Worm (Caenorhabditis elegans) whole organism, L4 larva: ENCODE data around the gene sru-3.
A peak's percentile ranks its signal among the peaks of the same experiment; 100 is the strongest.

Experiments
- F10B5.3 ChIP-seq: sonication (generic microtip); optimal IDR thresholded peaks from 2 replicates; lab custom pipeline; 2016; ENCODE audit warnings: mild to moderate bottlenecking, missing genetic modification characterization, missing compliant biosample characterization
- F37D6.2 ChIP-seq: sonication (generic microtip); optimal IDR thresholded peaks from 2 replicates; lab custom pipeline; 2016; ENCODE audit warnings: mild to moderate bottlenecking, missing genetic modification characterization, missing compliant biosample characterization
- T26A8.4 ChIP-seq: fragments of 200-800 bp; sonication (Bioruptor generic); IDR thresholded peaks from 2 replicates; pipeline ENCODE4 v1.3.6; 2022; ENCODE audit warnings: missing genetic modification characterization, missing compliant biosample characterization
- aha-1 ChIP-seq: fragments of 150-350 bp; peaks from one replicate; lab custom pipeline; 2014; ENCODE audit warnings: missing biosample characterization, missing genetic modification characterization
- ama-1 ChIP-seq: fragments of 150-350 bp; optimal IDR thresholded peaks from 2 replicates; lab custom pipeline; 2014; ENCODE audit warnings: inconsistent platforms, mixed read lengths
- ceh-44 ChIP-seq: fragments of 200-800 bp; sonication (Bioruptor generic); IDR thresholded peaks from 2 replicates; pipeline ENCODE4 v1.3.6; 2022; ENCODE audit warnings: missing genetic modification reagents, missing genetic modification characterization, missing compliant biosample characterization
- cey-2 ChIP-seq: sonication (generic microtip); optimal IDR thresholded peaks from 3 replicates; lab custom pipeline; 2017; ENCODE audit warnings: missing genetic modification characterization, mild to moderate bottlenecking, missing compliant biosample characterization, antibody characterized with exemption, borderline replicate concordance; ENCODE audit not compliant: insufficient read depth
- ctbp-1 ChIP-seq: fragments of 200-800 bp; sonication (Bioruptor generic); IDR thresholded peaks from 2 replicates; pipeline ENCODE4 v1.3.6; 2022; ENCODE audit warnings: missing genetic modification reagents, missing genetic modification characterization, missing compliant biosample characterization
- daf-16 ChIP-seq, 3 experiments: sonication (generic microtip); optimal IDR thresholded peaks; 2 replicates each; lab custom pipeline; 2016 to 2017; ENCODE audit warnings: missing genetic modification characterization in 3 of 3, missing genetic modification reagents in 3 of 3, mild to moderate bottlenecking in 2 of 3, missing compliant biosample characterization in 2 of 3, missing biosample characterization in 1 of 3, moderate library complexity in 1 of 3
- daf-19 ChIP-seq: fragments of 200-800 bp; sonication (Bioruptor generic); conservative IDR thresholded peaks from 2 replicates; pipeline ENCODE4 v1.3.6; 2022; ENCODE audit warnings: missing genetic modification characterization, missing compliant biosample characterization
- dmd-6 ChIP-seq: fragments of 200-800 bp; sonication (Bioruptor generic); IDR thresholded peaks from 2 replicates; pipeline ENCODE4 v1.3.6; 2022; ENCODE audit warnings: missing genetic modification reagents, missing genetic modification characterization, missing compliant biosample characterization
- duxl-1 ChIP-seq: sonication (generic microtip); optimal IDR thresholded peaks from 2 replicates; lab custom pipeline; 2016; ENCODE audit warnings: mild to moderate bottlenecking, missing genetic modification characterization, moderate library complexity, missing compliant biosample characterization; ENCODE audit not compliant: poor library complexity
- dve-1 ChIP-seq: sonication (generic microtip); optimal IDR thresholded peaks from 2 replicates; lab custom pipeline; 2017; ENCODE audit warnings: antibody characterized with exemption, mild to moderate bottlenecking, missing genetic modification characterization, missing compliant biosample characterization; ENCODE audit not compliant: insufficient read depth
- fkh-10 ChIP-seq: fragments of 150-350 bp; optimal IDR thresholded peaks from 2 replicates; lab custom pipeline; 2014; ENCODE audit warnings: missing biosample characterization, missing genetic modification reagents, missing genetic modification characterization
- gei-8 ChIP-seq: fragments of 200-800 bp; sonication (Bioruptor generic); optimal IDR thresholded peaks from 2 replicates; lab custom pipeline; 2018; ENCODE audit warnings: mild to moderate bottlenecking, missing genetic modification characterization, missing compliant biosample characterization
- hif-1 ChIP-seq, 2 experiments: sonication (generic microtip); optimal IDR thresholded peaks; 2 replicates each; lab custom pipeline; 2016 to 2017; ENCODE audit warnings: missing compliant biosample characterization in 2 of 2, missing genetic modification characterization in 2 of 2, missing genetic modification reagents in 2 of 2, missing genotype in 2 of 2, mild to moderate bottlenecking in 1 of 2
- hlh-11 ChIP-seq: fragments of 200-800 bp; sonication (Bioruptor generic); optimal IDR thresholded peaks from 2 replicates; lab custom pipeline; 2018; ENCODE audit warnings: mild to moderate bottlenecking, missing genetic modification characterization, missing compliant biosample characterization
- lim-7 ChIP-seq: fragments of 200-800 bp; sonication (Bioruptor generic); IDR thresholded peaks from 2 replicates; pipeline ENCODE4 v1.3.6; 2022; ENCODE audit warnings: missing genetic modification characterization, missing compliant biosample characterization
- lin-13 ChIP-seq: fragments of 150-350 bp; optimal IDR thresholded peaks from 2 replicates; lab custom pipeline; 2014; ENCODE audit warnings: missing biosample characterization, missing genetic modification reagents, missing genetic modification characterization
- lir-3 ChIP-seq: sonication (generic microtip); optimal IDR thresholded peaks from 2 replicates; lab custom pipeline; 2016; ENCODE audit warnings: mild to moderate bottlenecking, missing genetic modification characterization, missing compliant biosample characterization
- madf-9 ChIP-seq: fragments of 200-800 bp; sonication (Bioruptor generic); conservative IDR thresholded peaks from 2 replicates; pipeline ENCODE4 v1.3.6; 2022; ENCODE audit warnings: missing genetic modification reagents, missing genetic modification characterization, missing compliant biosample characterization
- mdl-1 ChIP-seq, 2 experiments: fragments of 150-350 bp in 1 of 2; sonication (generic microtip) in 1 of 2; optimal IDR thresholded peaks; 2 replicates each; lab custom pipeline; 2014 to 2017; ENCODE audit warnings: missing biosample characterization in 2 of 2, missing genetic modification characterization in 2 of 2
- mdt-29 ChIP-seq: fragments of 200-800 bp; sonication (Bioruptor generic); IDR thresholded peaks from 2 replicates; pipeline ENCODE4 v1.3.6; 2022; ENCODE audit warnings: missing genetic modification reagents, missing genetic modification characterization, missing compliant biosample characterization
- mep-1 ChIP-seq: fragments of 150-350 bp; sonication (generic microtip); optimal IDR thresholded peaks from 3 replicates; lab custom pipeline; 2014; ENCODE audit warnings: missing biosample characterization, missing genetic modification characterization
- mxl-3 ChIP-seq: fragments of 200-800 bp; sonication (Bioruptor generic); optimal IDR thresholded peaks from 2 replicates; lab custom pipeline; 2018; ENCODE audit warnings: mild to moderate bottlenecking, missing genetic modification characterization, missing compliant biosample characterization
- nhr-28 ChIP-seq: fragments of 150-350 bp; optimal IDR thresholded peaks from 2 replicates; lab custom pipeline; 2014; ENCODE audit warnings: missing biosample characterization, missing genetic modification characterization
- nhr-41 ChIP-seq: fragments of 200-800 bp; sonication (Bioruptor generic); IDR thresholded peaks from 2 replicates; pipeline ENCODE4 v1.3.6; 2022; ENCODE audit warnings: missing genetic modification reagents, missing genetic modification characterization, missing compliant biosample characterization
- nhr-6 ChIP-seq: fragments of 150-350 bp; optimal IDR thresholded peaks from 2 replicates; lab custom pipeline; 2014; ENCODE audit warnings: missing biosample characterization, missing genetic modification characterization
- snpc-1.2 ChIP-seq: fragments of 200-800 bp; sonication (Bioruptor generic); IDR thresholded peaks from 2 replicates; pipeline ENCODE4 v1.3.6; 2022; ENCODE audit warnings: missing genetic modification reagents, missing genetic modification characterization, missing compliant biosample characterization
- spr-1 ChIP-seq: sonication (generic microtip); optimal IDR thresholded peaks from 2 replicates; lab custom pipeline; 2016; ENCODE audit warnings: mild to moderate bottlenecking, missing genetic modification characterization, missing compliant biosample characterization
- spr-3 ChIP-seq: fragments of 200-800 bp; sonication (Bioruptor generic); optimal IDR thresholded peaks from 2 replicates; lab custom pipeline; 2018; ENCODE audit warnings: mild to moderate bottlenecking, missing genetic modification characterization, missing compliant biosample characterization
- zag-1 ChIP-seq: fragments of 150-350 bp; optimal IDR thresholded peaks from 2 replicates; lab custom pipeline; 2014; ENCODE audit warnings: missing biosample characterization, missing genetic modification characterization
- zip-2 ChIP-seq: fragments of 150-350 bp; optimal IDR thresholded peaks from 2 replicates; lab custom pipeline; 2014; ENCODE audit warnings: missing biosample characterization, missing genetic modification characterization
- ztf-7 ChIP-seq: fragments of 150-350 bp; optimal IDR thresholded peaks from 2 replicates; lab custom pipeline; 2014; ENCODE audit warnings: missing biosample characterization, missing genetic modification characterization

sru-3 gene

DNA sequence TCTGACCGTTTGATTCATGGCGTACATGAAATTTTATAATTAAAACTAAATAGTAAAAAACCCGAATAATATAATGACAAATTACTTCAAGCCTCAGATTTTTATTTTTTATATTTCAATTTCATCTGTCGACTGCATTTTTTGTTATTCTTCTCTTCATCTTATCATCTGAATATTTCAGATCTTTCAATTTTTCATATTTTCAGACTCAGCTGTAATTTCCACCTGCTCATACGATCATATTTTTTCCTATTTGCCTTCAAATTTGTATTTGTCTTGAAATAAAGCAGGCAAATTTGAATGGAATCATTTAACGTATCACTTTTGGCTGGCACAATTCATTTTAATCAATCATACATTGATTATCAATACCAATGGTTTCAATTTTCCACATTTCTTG is 1.7 kb downstream of the sru-3 start, which contains the start of gene sru-4:
Gene sru-4, plus strand, starts transcription at position 301 of the 400 bp plus-strand sequence.
- TF ChIP-seq mdt-29 (GFP tag; lab: Robert Waterston, UW) (no peak), gei-8 (GFP tag; lab: Kevin White, UChicago) (no peak), lim-7 (GFP tag; lab: Robert Waterston, UW) (no peak), duxl-1 (tag; lab: Kevin White, UChicago) (no peak), daf-19 (GFP tag; lab: Robert Waterston, UW) (no peak), madf-9 (GFP tag; lab: Robert Waterston, UW) (no peak), nhr-41 (GFP tag; lab: Robert Waterston, UW) (no peak), mxl-3 (GFP tag; lab: Kevin White, UChicago) (no peak)

DNA sequence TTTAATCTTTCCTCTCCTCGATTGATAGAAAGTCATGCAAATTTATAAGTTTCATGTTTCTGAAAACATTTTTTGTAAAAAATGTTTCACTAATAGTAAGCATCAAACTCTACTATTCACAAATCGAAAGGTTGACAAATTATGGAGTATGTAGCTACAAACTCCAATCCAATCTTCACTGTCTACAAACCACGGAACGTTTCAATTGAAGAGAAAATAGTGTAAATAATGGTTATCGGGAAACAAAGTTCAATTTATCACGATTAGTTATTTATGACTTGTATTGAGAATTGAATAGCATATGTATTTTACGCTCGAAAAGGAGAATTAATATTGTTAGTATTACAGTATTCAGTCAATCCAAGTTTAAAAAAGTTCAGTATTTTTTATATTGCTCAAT is 3.2 kb downstream of the sru-3 start:
- no peak for TF ChIP-seq F10B5.3
- TF ChIP-seq nhr-28 (tag; lab: Kevin White, UChicago) = peak; percentile 94

ce11 chrIV:9500100-9500499 is 3.7 kb downstream of the sru-3 start, which contains the start of gene ugt-21:
ugt-21 (plus strand) TSS chrIV:9500311.
- TF ChIP-seq aha-1 (peak; percentile 87), ama-1 (no peak), ztf-7 (peak; percentile 57), hlh-11 (tag; lab: Kevin White, UChicago) (no peak)

- TF ChIP-seq lir-3 (tag; lab: Kevin White, UChicago) = no peak
- no peak for TF ChIP-seq spr-3
- no peak for TF ChIP-seq dmd-6
- TF ChIP-seq mep-1 (tag; lab: Kevin White, UChicago) = no peak
- no peak for TF ChIP-seq ctbp-1 (GFP tag; lab: Robert Waterston, UW)
- no peak for TF ChIP-seq nhr-41 (GFP tag; lab: Robert Waterston, UW)
- no peak for TF ChIP-seq lin-13 (GFP tag; lab: Kevin White, UChicago)
- no peak for TF ChIP-seq T26A8.4 (GFP tag; lab: Robert Waterston, UW)
- TF ChIP-seq cey-2 (tag; lab: Kevin White, UChicago) = no peak
- TF ChIP-seq F37D6.2 (tag; lab: Kevin White, UChicago) = no peak
- TF ChIP-seq zip-2 = no peak
These were observed 9.8 kb downstream of the sru-3 start, which contains the start of gene ttr-9 for ce11 chrIV:9506251-9506650. ttr-9 (minus strand) TSS chrIV:9506351.

DNA sequence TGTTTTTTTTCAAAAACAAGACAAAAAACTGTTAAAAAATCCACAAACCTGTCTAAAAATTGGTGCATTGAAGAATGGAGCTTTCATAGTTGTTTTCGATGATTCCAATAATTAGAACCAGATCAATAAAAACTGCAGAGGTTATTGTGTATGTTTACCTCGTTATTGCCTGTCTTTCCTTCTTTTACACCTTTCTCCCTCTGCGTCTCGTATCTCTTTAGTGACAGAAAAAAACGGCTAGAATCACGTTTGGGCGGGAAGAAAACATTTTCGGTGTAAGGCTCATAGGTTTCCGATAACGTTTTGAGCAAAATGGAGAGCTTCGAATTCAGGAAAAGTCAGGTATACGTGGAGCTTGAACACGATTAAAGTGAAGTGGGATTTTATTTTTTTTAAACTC is 12.2 kb downstream of the sru-3 start, which contains the start of gene ethe-1:
Gene ethe-1, minus strand, starts transcription at position 150 of the 400 bp plus-strand sequence.
- TF ChIP-seq zag-1 (no peak), mdl-1 (tag; optimal IDR thresholded peaks at IDR 0.05; lab: Kevin White, UChicago) (no peak), nhr-28 (tag; lab: Kevin White, UChicago) (peak; percentile 17), daf-16 (GFP tag; optimal IDR thresholded peaks at IDR 0.05; lab: Kevin White, UChicago) (no peak), daf-16 (tag; optimal IDR thresholded peaks at IDR 0.05; lab: Kevin White, UChicago) (peak; percentile 84), spr-1 (tag; lab: Kevin White, UChicago) (no peak), ama-1 (no peak), ceh-44 (no peak), fkh-10 (no peak), lim-7 (GFP tag; lab: Robert Waterston, UW) (no peak), hif-1 (tag; optimal IDR thresholded peaks at IDR 0.05; lab: Kevin White, UChicago) (peak; percentile 82 to 92), snpc-1.2 (GFP tag; lab: Robert Waterston, UW) (no peak), nhr-6 (tag; lab: Kevin White, UChicago) (peak; percentile 26), dve-1 (tag; lab: Kevin White, UChicago) (peak; percentile 28), aha-1 (peak; percentile 85)
